Fruit fly (Drosophila melanogaster): Measurements from ENCODE around the gene ssx.

ssx gene

dm6 chrX:1322214-1322613 is 48.2 kb upstream of the ssx start, which contains the start of gene DAAM (continued):
- TF ChIP-seq CG11723 (GFP tag; optimal IDR thresholded peaks at IDR 0.05), result peak; percentile 3
- no peak for TF ChIP-seq gcm2 (GFP tag; optimal IDR thresholded peaks at IDR 0.05)
- peak; percentile 65 for TF ChIP-seq bcd (GFP tag; optimal IDR thresholded peaks at IDR 0.05)
- peak; percentile 51 for TF ChIP-seq CG4328 (GFP tag; optimal IDR thresholded peaks at IDR 0.05)
- peak; percentile 9 for TF ChIP-seq CG1233 (GFP tag; optimal IDR thresholded peaks at IDR 0.05)
- TF ChIP-seq ftz-f1 (GFP tag; optimal IDR thresholded peaks at IDR 0.05), result peak; percentile 23
- no peak for TF ChIP-seq gce (GFP tag; IDR thresholded peaks at IDR 0.05)
- TF ChIP-seq disco-r (GFP tag; optimal IDR thresholded peaks at IDR 0.05), result peak; percentile 7
- peak; percentile 59 for TF ChIP-seq CG7987 (GFP tag; optimal IDR thresholded peaks at IDR 0.05)
- TF ChIP-seq emc (GFP tag; optimal IDR thresholded peaks at IDR 0.05), result peak; percentile 29
- peak; percentile 69 for TF ChIP-seq NFAT (GFP tag; IDR thresholded peaks at IDR 0.05)
- 0 out of 2 replicates have a peak, but pooled peaks have one; percentile 27 for TF ChIP-seq HLH3B (GFP tag; IDR thresholded peaks at IDR 0.05)
- peak; percentile 3 for TF ChIP-seq NK7.1 (GFP tag; optimal IDR thresholded peaks at IDR 0.05)
- TF ChIP-seq rib (GFP tag; IDR thresholded peaks at IDR 0.05), result peak; percentile 58; the same call in 1 of the 2 replicates
- peak; percentile 38 for TF ChIP-seq CG14441 (GFP tag; IDR thresholded peaks at IDR 0.05)
- no peak for TF ChIP-seq ham (GFP tag; IDR thresholded peaks at IDR 0.05)
- TF ChIP-seq grau (tag; optimal IDR thresholded peaks at IDR 0.05), result no peak
- TF ChIP-seq shn (GFP tag; optimal IDR thresholded peaks at IDR 0.05), result peak; percentile 4
- peak; percentile 48; the same call in 1 of the 3 replicates for TF ChIP-seq CG34422 (GFP tag; IDR thresholded peaks at IDR 0.05)
- TF ChIP-seq CG13287 (GFP tag; IDR thresholded peaks at IDR 0.05; ENCODE audit: partially characterized antibody), result peak; percentile 61
- TF ChIP-seq CG17328 (GFP tag; IDR thresholded peaks at IDR 0.05), result peak; percentile 28; the same call in 1 of the 2 replicates
- peak; percentile 82 for TF ChIP-seq stwl (tag; optimal IDR thresholded peaks at IDR 0.05)
- no peak for TF ChIP-seq CG14965 (GFP tag; optimal IDR thresholded peaks at IDR 0.05; ENCODE audit: borderline replicate concordance)
- TF ChIP-seq ewg (GFP tag; optimal IDR thresholded peaks at IDR 0.05), result peak; percentile 81
- TF ChIP-seq CG11456 (GFP tag; IDR thresholded peaks at IDR 0.05), result peak; percentile 71; the same call in 1 of the 3 replicates
- TF ChIP-seq prd (optimal IDR thresholded peaks at IDR 0.05), result no peak
- TF ChIP-seq prd (GFP tag; IDR thresholded peaks at IDR 0.05), result no peak
- peak; percentile 0 for TF ChIP-seq CG11398 (GFP tag; optimal IDR thresholded peaks at IDR 0.05)
- peak; percentile 87 for TF ChIP-seq pzg (GFP tag; optimal IDR thresholded peaks at IDR 0.05)
- peak; percentile 48 for TF ChIP-seq nmo (GFP tag; optimal IDR thresholded peaks at IDR 0.05)
- peak; percentile 97 for TF ChIP-seq Ets97D (GFP tag; optimal IDR thresholded peaks at IDR 0.05)
- TF ChIP-seq HHEX (GFP tag; optimal IDR thresholded peaks at IDR 0.05), result peak; percentile 50
- TF ChIP-seq al (GFP tag; IDR thresholded peaks at IDR 0.05), result 0 out of 2 replicates have a peak, but pooled peaks have one; percentile 8
- TF ChIP-seq Trl (optimal IDR thresholded peaks at IDR 0.05), result no peak
- peak; percentile 3 for TF ChIP-seq Trl (GFP tag; optimal IDR thresholded peaks at IDR 0.05)
- no peak for TF ChIP-seq Rx (GFP tag; IDR thresholded peaks at IDR 0.05)
- peak; percentile 45 for TF ChIP-seq vfl (GFP tag; optimal IDR thresholded peaks at IDR 0.05)
- peak; percentile 58 for TF ChIP-seq Hsf (GFP tag; optimal IDR thresholded peaks at IDR 0.05)
- TF ChIP-seq CG6813 (GFP tag; optimal IDR thresholded peaks at IDR 0.05), result peak; percentile 56
- peak; percentile 56 for TF ChIP-seq BEAF-32 (GFP tag; optimal IDR thresholded peaks at IDR 0.05)
- no peak for TF ChIP-seq Mes4 (GFP tag; optimal IDR thresholded peaks at IDR 0.05)
- peak; percentile 2 for TF ChIP-seq MESR4 (GFP tag; optimal IDR thresholded peaks at IDR 0.05)
- TF ChIP-seq zfh2 (GFP tag; optimal IDR thresholded peaks at IDR 0.05), result peak; percentile 53
- TF ChIP-seq ind (GFP tag; optimal IDR thresholded peaks at IDR 0.05), result peak; percentile 7
- peak; percentile 51 for TF ChIP-seq CG17829 (tag; optimal IDR thresholded peaks at IDR 0.05)
- no peak for TF ChIP-seq Hmx (GFP tag; optimal IDR thresholded peaks at IDR 0.05)
- TF ChIP-seq hkb (optimal IDR thresholded peaks at IDR 0.05), result peak; percentile 75
- peak; percentile 34; the same call in 1 of the 2 replicates for TF ChIP-seq hkb (GFP tag; IDR thresholded peaks at IDR 0.05)
- peak; percentile 75 for TF ChIP-seq HmgD (GFP tag; optimal IDR thresholded peaks at IDR 0.05)
- TF ChIP-seq CG18619 (GFP tag; optimal IDR thresholded peaks at IDR 0.05), result peak; percentile 48
- peak; percentile 7 for TF ChIP-seq CG8089 (GFP tag; optimal IDR thresholded peaks at IDR 0.05)
- peak; percentile 2 for TF ChIP-seq Oli (tag; optimal IDR thresholded peaks at IDR 0.05)

Data from whole organism, embryonic.